Fruit fly (Drosophila melanogaster): ENCODE results near the gene Bacc.

Bacc gene

DNA sequence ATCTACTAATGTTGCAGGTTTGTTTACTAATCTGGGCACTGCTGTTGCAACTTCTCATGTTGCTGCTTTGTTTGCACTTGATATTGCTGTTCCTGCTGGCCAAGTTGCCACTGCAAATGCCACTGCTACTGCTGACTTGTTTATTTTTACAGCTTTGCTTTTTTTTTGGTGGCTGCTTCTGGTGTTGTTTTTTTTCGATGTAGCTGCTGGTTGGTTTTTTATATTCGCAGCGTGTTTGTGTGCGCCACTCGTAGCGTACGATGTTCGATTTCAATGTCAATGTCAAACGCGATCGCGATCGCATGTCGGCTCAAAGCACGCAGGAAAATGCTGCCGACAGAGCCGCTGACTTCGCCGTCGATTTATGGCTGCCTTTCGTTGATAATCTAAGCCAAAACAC lies 24.4 kb upstream of the Bacc start:
- TF ChIP-seq Crg-1 (GFP tag; optimal IDR thresholded peaks at IDR 0.05) (no peak), bab1 (GFP tag; optimal IDR thresholded peaks at IDR 0.05) (no peak), CG7045 (GFP tag; optimal IDR thresholded peaks at IDR 0.05) (no peak), CG11617 (GFP tag; optimal IDR thresholded peaks at IDR 0.05) (no peak)

DNA sequence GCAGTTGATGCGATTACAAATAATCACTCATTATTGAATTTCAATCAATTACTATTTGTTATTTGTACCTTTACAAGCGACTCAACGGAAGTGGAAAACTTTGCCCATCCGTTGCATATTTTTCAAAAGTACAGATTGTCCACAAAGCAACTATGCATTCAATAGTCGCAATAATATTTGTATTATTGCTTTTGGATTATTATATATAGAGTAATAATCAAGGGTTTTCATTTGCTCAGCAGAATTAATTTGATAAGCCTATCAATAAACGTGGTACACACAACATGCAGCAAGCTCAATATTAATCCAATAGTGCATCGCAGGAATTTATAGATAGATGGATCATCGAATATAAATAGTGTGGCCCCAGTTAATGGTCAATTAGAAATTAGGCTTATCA lies 23.7 kb upstream of the Bacc start:
- no peak for TF ChIP-seq CG12768 (GFP tag; optimal IDR thresholded peaks at IDR 0.05)
- peak; percentile 66 for TF ChIP-seq kay (GFP tag; ENCODE audit: borderline replicate concordance)
- TF ChIP-seq CG14711 (tag; optimal IDR thresholded peaks at IDR 0.05), result peak; percentile 7
- no peak for TF ChIP-seq Crg-1 (GFP tag; optimal IDR thresholded peaks at IDR 0.05)
- peak; percentile 80 for TF ChIP-seq cic (GFP tag; optimal IDR thresholded peaks at IDR 0.05)
- TF ChIP-seq CG1620 (GFP tag; optimal IDR thresholded peaks at IDR 0.05), result no peak
- peak; percentile 62 for TF ChIP-seq tj (GFP tag; optimal IDR thresholded peaks at IDR 0.05)

DNA sequence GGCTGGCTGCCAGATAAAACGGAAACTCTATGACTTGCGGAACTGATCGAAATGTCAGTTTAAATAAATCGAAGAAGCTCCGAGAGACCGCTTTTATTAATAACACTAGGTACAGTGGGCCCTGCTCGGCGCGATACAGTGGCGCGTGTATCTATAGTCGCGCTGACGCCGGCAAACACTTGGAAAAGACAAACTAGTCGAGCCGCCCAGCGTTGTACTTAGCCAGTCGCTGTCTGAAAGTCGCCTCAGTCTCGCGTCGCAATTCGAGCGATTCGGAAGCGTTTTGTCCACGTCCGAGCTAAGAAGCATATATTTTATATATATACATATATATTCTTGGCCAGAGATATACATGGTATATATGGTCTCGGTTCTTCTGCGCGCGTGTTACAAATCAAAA lies 22.4 kb upstream of the Bacc start:
- TF ChIP-seq bab1 (GFP tag; optimal IDR thresholded peaks at IDR 0.05), result peak; percentile 26
- peak; percentile 44 for TF ChIP-seq CG7045 (GFP tag; optimal IDR thresholded peaks at IDR 0.05)
- peak; percentile 54 for TF ChIP-seq CG14711 (tag; optimal IDR thresholded peaks at IDR 0.05)
- peak; percentile 5 for TF ChIP-seq Crg-1 (GFP tag; optimal IDR thresholded peaks at IDR 0.05)
- no peak for TF ChIP-seq cnc (optimal IDR thresholded peaks at IDR 0.05)
- TF ChIP-seq CG33017 (tag; optimal IDR thresholded peaks at IDR 0.05), result peak; percentile 72
- TF ChIP-seq cic (GFP tag; optimal IDR thresholded peaks at IDR 0.05), result peak; percentile 50
- TF ChIP-seq Mnt (GFP tag; optimal IDR thresholded peaks at IDR 0.05), result peak; percentile 63
- peak; percentile 12 for TF ChIP-seq pad (GFP tag; optimal IDR thresholded peaks at IDR 0.05)
- no peak for TF ChIP-seq toe (GFP tag; optimal IDR thresholded peaks at IDR 0.05)
- TF ChIP-seq Hr96 (GFP tag; optimal IDR thresholded peaks at IDR 0.05), result peak; percentile 9
- no peak for TF ChIP-seq ovo (GFP tag; optimal IDR thresholded peaks at IDR 0.05)
- peak; percentile 42 for TF ChIP-seq CG7101 (tag; optimal IDR thresholded peaks at IDR 0.05)
- TF ChIP-seq Clk (GFP tag; optimal IDR thresholded peaks at IDR 0.05), result no peak
- TF ChIP-seq tj (GFP tag; optimal IDR thresholded peaks at IDR 0.05), result peak; percentile 75
- peak; percentile 14 for TF ChIP-seq CG11617 (GFP tag; optimal IDR thresholded peaks at IDR 0.05)
- TF ChIP-seq kay (GFP tag; ENCODE audit: borderline replicate concordance), result peak; percentile 9
- TF ChIP-seq CG12768 (GFP tag; optimal IDR thresholded peaks at IDR 0.05), result peak; percentile 59

DNA sequence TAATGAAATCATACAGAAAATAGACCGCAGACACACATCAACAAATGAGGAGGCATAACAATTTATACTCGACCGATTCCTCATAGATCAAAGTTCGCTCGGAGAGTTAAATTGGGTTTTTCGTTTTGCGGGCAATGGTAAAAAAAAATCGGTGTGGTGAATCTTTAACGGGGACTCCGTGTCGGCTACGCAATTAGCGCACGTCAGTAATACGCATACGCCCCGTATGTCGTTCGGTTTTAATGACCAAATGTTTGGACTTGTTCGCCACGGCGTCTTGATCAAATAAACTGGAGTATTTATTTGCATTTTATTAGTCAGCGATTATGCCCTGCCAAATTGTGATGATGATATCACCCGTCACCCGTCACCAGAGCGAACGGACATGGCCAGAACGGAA lies 21.5 kb upstream of the Bacc start:
- no peak for TF ChIP-seq toe (GFP tag; optimal IDR thresholded peaks at IDR 0.05)
- peak; percentile 73 for TF ChIP-seq kay (GFP tag; ENCODE audit: borderline replicate concordance)

DNA sequence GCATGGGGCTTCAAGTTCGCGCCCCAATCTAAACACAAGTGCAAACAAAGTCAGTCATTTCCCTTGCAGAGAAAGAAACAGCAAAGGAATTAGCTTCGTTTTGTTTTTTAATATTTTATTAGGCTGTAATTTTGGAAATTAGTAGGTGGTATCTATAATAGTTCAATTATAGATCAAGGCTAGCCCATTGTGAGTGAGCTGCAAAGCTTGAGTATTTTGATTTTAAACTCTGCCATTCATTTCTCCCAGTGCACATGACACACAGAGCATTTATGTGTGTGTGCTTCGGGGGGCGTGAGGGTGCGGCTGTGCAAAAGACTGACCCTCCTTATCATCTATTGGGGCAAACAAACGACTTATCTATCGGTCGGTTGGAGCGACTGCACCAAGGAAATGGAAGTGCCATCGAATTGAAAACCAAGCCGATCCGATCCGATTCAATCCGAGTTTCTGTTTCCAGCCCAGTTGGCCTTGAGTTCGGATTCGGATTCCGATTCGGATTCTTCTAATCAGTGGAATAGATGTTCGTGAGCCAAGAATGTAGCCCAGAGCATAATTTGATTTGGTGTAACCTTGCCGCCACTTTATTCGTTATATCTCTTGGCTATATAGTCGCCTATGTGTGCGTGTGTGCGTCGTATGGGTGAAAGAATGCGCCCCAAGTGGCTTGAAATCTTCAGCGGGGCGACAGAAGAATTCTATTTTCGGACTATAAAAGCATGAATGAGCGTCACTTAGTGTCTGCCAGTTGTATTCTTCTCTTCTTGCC lies 20.7 kb upstream of the Bacc start:
- TF ChIP-seq cic (GFP tag; optimal IDR thresholded peaks at IDR 0.05), result no peak
- TF ChIP-seq kay (GFP tag; ENCODE audit: borderline replicate concordance), result peak; percentile 59
- no peak for TF ChIP-seq CG12768 (GFP tag; optimal IDR thresholded peaks at IDR 0.05)
- no peak for TF ChIP-seq Crg-1 (GFP tag; optimal IDR thresholded peaks at IDR 0.05)
- TF ChIP-seq CG1620 (GFP tag; optimal IDR thresholded peaks at IDR 0.05), result peak; percentile 17
- TF ChIP-seq CG11617 (GFP tag; optimal IDR thresholded peaks at IDR 0.05), result peak; percentile 45
- TF ChIP-seq pad (GFP tag; optimal IDR thresholded peaks at IDR 0.05), result no peak
- TF ChIP-seq CG14711 (tag; optimal IDR thresholded peaks at IDR 0.05), result peak; percentile 49
- TF ChIP-seq Clk (GFP tag; optimal IDR thresholded peaks at IDR 0.05), result no peak
- peak; percentile 54 for TF ChIP-seq CG7101 (tag; optimal IDR thresholded peaks at IDR 0.05)
- no peak for TF ChIP-seq ovo (GFP tag; optimal IDR thresholded peaks at IDR 0.05)
- TF ChIP-seq Mnt (GFP tag; optimal IDR thresholded peaks at IDR 0.05), result no peak
- no peak for TF ChIP-seq tj (GFP tag; optimal IDR thresholded peaks at IDR 0.05)
- TF ChIP-seq cnc (optimal IDR thresholded peaks at IDR 0.05), result no peak
- peak; percentile 47 for TF ChIP-seq toe (GFP tag; optimal IDR thresholded peaks at IDR 0.05)
- TF ChIP-seq Hr96 (GFP tag; optimal IDR thresholded peaks at IDR 0.05), result no peak
- TF ChIP-seq CG7045 (GFP tag; optimal IDR thresholded peaks at IDR 0.05), result peak; percentile 43
- peak; percentile 23 for TF ChIP-seq CG33017 (tag; optimal IDR thresholded peaks at IDR 0.05)
- peak; percentile 43 for TF ChIP-seq CG5204 (GFP tag; optimal IDR thresholded peaks at IDR 0.05)
- TF ChIP-seq bab1 (GFP tag; optimal IDR thresholded peaks at IDR 0.05), result no peak

DNA sequence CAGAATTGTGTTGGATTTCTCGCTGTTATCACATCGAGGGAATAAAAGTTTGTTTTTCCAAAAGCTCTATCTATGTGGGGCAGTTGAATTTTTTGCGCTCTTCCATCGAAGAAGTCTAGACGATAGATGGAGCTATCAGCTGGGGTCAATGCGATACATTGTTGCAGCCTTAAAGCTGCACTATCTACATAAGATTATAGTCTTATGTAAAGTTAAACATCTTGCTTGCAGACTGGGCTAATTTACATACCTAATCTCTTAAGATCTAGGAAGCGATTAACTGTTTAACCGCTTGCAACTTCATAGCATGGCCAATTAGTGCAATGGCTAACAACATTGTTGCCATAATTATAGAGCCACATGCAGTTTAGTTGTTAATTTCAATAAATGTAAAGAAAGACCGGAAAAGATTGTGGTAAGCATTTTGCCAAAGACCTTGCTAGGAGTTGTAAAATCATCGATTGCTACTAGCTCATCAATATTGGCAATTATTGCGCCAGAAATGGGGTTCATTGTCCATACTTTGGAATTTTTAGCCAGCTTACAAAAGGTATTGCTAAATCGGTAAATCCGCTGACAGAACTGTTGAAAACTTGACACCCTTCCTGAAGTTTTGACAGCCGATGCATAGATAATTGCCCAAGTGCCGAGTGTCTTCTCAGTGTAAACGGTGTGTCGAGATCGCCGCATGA lies 20.0 kb upstream of the Bacc start:
- peak; percentile 92 for TF ChIP-seq tj (GFP tag; optimal IDR thresholded peaks at IDR 0.05)
- TF ChIP-seq Hr96 (GFP tag; optimal IDR thresholded peaks at IDR 0.05), result no peak

DNA sequence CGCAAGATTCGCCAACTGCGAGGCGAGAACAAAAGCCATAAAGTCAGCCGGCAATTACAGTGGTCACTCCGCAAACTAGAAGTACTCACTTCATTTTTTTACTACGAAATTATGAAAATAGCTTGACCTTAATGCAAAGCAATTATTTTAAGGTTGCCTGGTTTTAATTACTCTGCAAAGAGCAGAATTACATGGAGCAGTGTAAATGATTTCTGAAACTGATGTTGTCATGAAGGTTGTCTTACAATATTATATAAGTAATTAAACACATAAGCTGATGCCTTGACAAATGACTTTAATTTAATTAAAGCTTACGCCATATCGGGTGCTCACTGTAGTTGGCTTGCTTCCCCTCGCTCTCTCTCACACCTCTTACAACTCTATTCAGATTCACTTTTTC lies 18.0 kb upstream of the Bacc start:
- TF ChIP-seq cnc (optimal IDR thresholded peaks at IDR 0.05), result no peak
- TF ChIP-seq Hr96 (GFP tag; optimal IDR thresholded peaks at IDR 0.05), result peak; percentile 9
- no peak for TF ChIP-seq Clk (GFP tag; optimal IDR thresholded peaks at IDR 0.05)
- TF ChIP-seq CG12768 (GFP tag; optimal IDR thresholded peaks at IDR 0.05), result no peak
- TF ChIP-seq ovo (GFP tag; optimal IDR thresholded peaks at IDR 0.05), result no peak
- TF ChIP-seq toe (GFP tag; optimal IDR thresholded peaks at IDR 0.05), result peak; percentile 34
- TF ChIP-seq CG7045 (GFP tag; optimal IDR thresholded peaks at IDR 0.05), result peak; percentile 52
- TF ChIP-seq pad (GFP tag; optimal IDR thresholded peaks at IDR 0.05), result peak; percentile 61
- peak; percentile 65 for TF ChIP-seq CG7101 (tag; optimal IDR thresholded peaks at IDR 0.05)
- TF ChIP-seq cic (GFP tag; optimal IDR thresholded peaks at IDR 0.05), result no peak
- TF ChIP-seq CG33017 (tag; optimal IDR thresholded peaks at IDR 0.05), result no peak
- TF ChIP-seq Mnt (GFP tag; optimal IDR thresholded peaks at IDR 0.05), result no peak
- peak; percentile 47 for TF ChIP-seq CG11617 (GFP tag; optimal IDR thresholded peaks at IDR 0.05)
- TF ChIP-seq CG14711 (tag; optimal IDR thresholded peaks at IDR 0.05), result peak; percentile 60
- peak; percentile 90 for TF ChIP-seq bab1 (GFP tag; optimal IDR thresholded peaks at IDR 0.05)
- no peak for TF ChIP-seq CG5204 (GFP tag; optimal IDR thresholded peaks at IDR 0.05)
- peak; percentile 25 for TF ChIP-seq kay (GFP tag; ENCODE audit: borderline replicate concordance)
- peak; percentile 48 for TF ChIP-seq Crg-1 (GFP tag; optimal IDR thresholded peaks at IDR 0.05)
- TF ChIP-seq tj (GFP tag; optimal IDR thresholded peaks at IDR 0.05), result peak; percentile 42
- TF ChIP-seq CG1620 (GFP tag; optimal IDR thresholded peaks at IDR 0.05), result peak; percentile 38

All from whole organism, adult.